Worm (Caenorhabditis elegans): ENCODE measurements around the gene cey-1.

- TF ChIP-seq flt-1 (GFP tag; IDR thresholded peaks at IDR 0.05) (no peak), ztf-29 (GFP tag; IDR thresholded peaks at IDR 0.05) (no peak), ref-1 (GFP tag; conservative IDR thresholded peaks at IDR 0.05) (no peak), med-1 (GFP tag; optimal IDR thresholded peaks at IDR 0.05; ENCODE audit: insufficient read depth) (no peak), ztf-23 (GFP tag; IDR thresholded peaks at IDR 0.05) (no peak), tab-1 (GFP tag; IDR thresholded peaks at IDR 0.05) (no peak), T22C8.4 (GFP tag; IDR thresholded peaks at IDR 0.05) (no peak), cog-1 (tag; optimal IDR thresholded peaks at IDR 0.05) (no peak)
Observed at ce11 chrII:11052526-11052925, 11.5 kb upstream of the cey-1 start.
